Fruit fly (Drosophila melanogaster): Measurements from ENCODE around the gene CG14770.

The CG14770 gene

DNA sequence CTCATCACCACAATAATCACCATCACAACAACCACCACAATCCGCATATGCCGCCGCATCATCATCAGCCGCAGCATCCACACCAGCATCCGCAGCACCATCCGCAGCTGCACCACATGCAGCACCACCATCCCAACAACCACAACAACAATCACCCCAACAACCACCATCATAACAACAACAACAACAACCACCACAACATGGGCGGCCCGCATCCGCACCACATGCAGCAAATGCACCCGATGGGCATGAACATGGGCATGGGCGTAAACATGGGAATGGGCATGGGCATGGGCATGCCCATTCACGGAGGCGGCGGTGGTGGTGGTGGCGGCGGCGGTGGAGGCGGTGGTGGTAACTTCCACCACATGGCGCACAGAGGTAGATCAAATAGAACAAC is 3.6 kb downstream of the CG14770 start:
- TF ChIP-seq CG14965 (GFP tag; optimal IDR thresholded peaks at IDR 0.05; ENCODE audit: borderline replicate concordance) (no peak), CG4360 (GFP tag; IDR thresholded peaks at IDR 0.05) (peak; percentile 54), gcm (GFP tag; optimal IDR thresholded peaks at IDR 0.05) (peak; percentile 70), CG7987 (GFP tag; optimal IDR thresholded peaks at IDR 0.05) (no peak)

DNA sequence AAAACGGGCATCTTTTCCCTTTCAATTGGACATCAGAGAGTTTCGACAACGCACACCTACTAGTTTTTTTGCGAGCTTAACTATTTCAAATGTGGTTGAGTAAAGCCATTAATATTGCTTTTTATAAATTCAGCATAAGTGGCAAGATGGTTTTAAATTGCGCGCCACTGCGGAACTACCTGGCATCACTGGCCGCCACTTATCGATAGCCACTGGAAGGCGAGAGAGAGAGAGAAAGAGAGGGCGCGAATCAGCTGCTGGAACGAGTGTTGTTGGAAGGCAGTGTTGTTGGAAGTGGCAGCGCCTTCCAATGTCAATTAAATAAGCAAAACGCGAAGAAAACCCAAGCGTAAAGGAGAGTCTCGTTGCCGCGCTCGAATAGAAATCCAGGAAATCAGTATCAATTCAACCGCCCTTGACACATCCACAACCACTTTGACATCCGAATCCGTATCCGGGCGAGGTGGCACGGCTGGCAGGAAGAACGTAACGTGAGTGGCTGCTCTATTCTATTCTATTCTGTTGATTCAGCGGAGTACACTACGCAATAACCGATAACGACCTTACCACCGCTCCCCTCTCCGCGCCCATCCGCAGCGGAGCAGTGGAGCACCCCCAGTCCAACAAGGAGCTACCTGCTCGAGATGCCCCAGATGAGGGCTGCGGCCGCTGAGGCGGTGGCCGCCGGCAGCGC is 6.4 kb downstream of the CG14770 start, which contains the start of gene AMPKalpha:
AMPKalpha (plus strand) TSS at position 272 of the 694 bp plus-strand sequence.
- TF ChIP-seq dmrt99B (tag; optimal IDR thresholded peaks at IDR 0.05): no peak
- no peak for TF ChIP-seq CG32532 (GFP tag; IDR thresholded peaks at IDR 0.05)
- peak; percentile 48 for TF ChIP-seq CG8388 (GFP tag; optimal IDR thresholded peaks at IDR 0.05)
- TF ChIP-seq trh (GFP tag; optimal IDR thresholded peaks at IDR 0.05): no peak
- TF ChIP-seq B-H2 (GFP tag; optimal IDR thresholded peaks at IDR 0.05): no peak
- TF ChIP-seq NC2β (GFP tag; optimal IDR thresholded peaks at IDR 0.05): no peak
- no peak for TF ChIP-seq pfk (GFP tag; optimal IDR thresholded peaks at IDR 0.05)
- peak; percentile 71 for TF ChIP-seq crol (GFP tag; IDR thresholded peaks at IDR 0.05)
- TF ChIP-seq cg (GFP tag; optimal IDR thresholded peaks at IDR 0.05): no peak
- peak; percentile 81 for TF ChIP-seq Dref (GFP tag; IDR thresholded peaks at IDR 0.05)
- TF ChIP-seq gem (tag; optimal IDR thresholded peaks at IDR 0.05): no peak
- no peak for TF ChIP-seq tgo (GFP tag; IDR thresholded peaks at IDR 0.05)
- no peak for TF ChIP-seq seq (GFP tag; IDR thresholded peaks at IDR 0.05)
- TF ChIP-seq chinmo (GFP tag; IDR thresholded peaks at IDR 0.05; ENCODE audit: partially characterized antibody): 0 out of 4 replicates have a peak, but pooled peaks have one; percentile 26
- peak; percentile 25 for TF ChIP-seq CG14710 (tag; optimal IDR thresholded peaks at IDR 0.05)
- no peak for TF ChIP-seq dimm (GFP tag; IDR thresholded peaks at IDR 0.05)
- TF ChIP-seq D (optimal IDR thresholded peaks at IDR 0.05): no peak
- no peak for TF ChIP-seq D (GFP tag; optimal IDR thresholded peaks at IDR 0.05)
- no peak for TF ChIP-seq CG7357 (GFP tag; IDR thresholded peaks at IDR 0.05)
- TF ChIP-seq nmo (GFP tag; optimal IDR thresholded peaks at IDR 0.05): no peak
- TF ChIP-seq MESR4 (GFP tag; optimal IDR thresholded peaks at IDR 0.05): peak; percentile 89
- TF ChIP-seq CG1529 (GFP tag; optimal IDR thresholded peaks at IDR 0.05): no peak
- TF ChIP-seq CG10267 (tag; optimal IDR thresholded peaks at IDR 0.05): peak; percentile 49
- TF ChIP-seq Atf3 (GFP tag; optimal IDR thresholded peaks at IDR 0.05): no peak
- no peak for TF ChIP-seq CG17912 (GFP tag; optimal IDR thresholded peaks at IDR 0.05)
- TF ChIP-seq CG32772 (GFP tag; IDR thresholded peaks at IDR 0.05): no peak
- no peak for TF ChIP-seq pho (GFP tag; optimal IDR thresholded peaks at IDR 0.05)
- TF ChIP-seq Trl (optimal IDR thresholded peaks at IDR 0.05): peak; percentile 37 to 53
- no peak for TF ChIP-seq Trl (GFP tag; optimal IDR thresholded peaks at IDR 0.05)
- TF ChIP-seq CG3163 (GFP tag; optimal IDR thresholded peaks at IDR 0.05): no peak
- TF ChIP-seq bbx (GFP tag; IDR thresholded peaks at IDR 0.05; ENCODE audit: partially characterized antibody): peak; percentile 62
- no peak for TF ChIP-seq HLHmδ (GFP tag; optimal IDR thresholded peaks at IDR 0.05)
- peak in 1 of 2 experiments; percentile 38 for TF ChIP-seq Pdp1 (GFP tag; optimal IDR thresholded peaks at IDR 0.05)
- no peak for TF ChIP-seq CG9932 (GFP tag; IDR thresholded peaks at IDR 0.05)
- TF ChIP-seq onecut (GFP tag; IDR thresholded peaks at IDR 0.05): 0 out of 2 replicates have a peak, but pooled peaks have one; percentile 21
- peak; percentile 35 for TF ChIP-seq Myb (GFP tag; optimal IDR thresholded peaks at IDR 0.05)
- no peak for TF ChIP-seq zfh2 (GFP tag; optimal IDR thresholded peaks at IDR 0.05)
- TF ChIP-seq MBD-R2 (GFP tag; IDR thresholded peaks at IDR 0.05): peak; percentile 31; the same call in 1 of the 2 replicates
- TF ChIP-seq pzg (GFP tag; optimal IDR thresholded peaks at IDR 0.05): peak; percentile 78
- TF ChIP-seq repo (GFP tag; optimal IDR thresholded peaks at IDR 0.05): no peak
- TF ChIP-seq Atf-2 (GFP tag; optimal IDR thresholded peaks at IDR 0.05): no peak
- no peak for TF ChIP-seq Oaz (GFP tag; IDR thresholded peaks at IDR 0.05)
- peak; percentile 8; the same call in 1 of the 2 replicates for TF ChIP-seq Adf1 (GFP tag; IDR thresholded peaks at IDR 0.05)
- peak; percentile 91 for TF ChIP-seq CG15514 (GFP tag; optimal IDR thresholded peaks at IDR 0.05)
- peak; percentile 44 for TF ChIP-seq Fer1 (GFP tag; optimal IDR thresholded peaks at IDR 0.05)
